Fruit fly (Drosophila melanogaster) whole organism, adult: ENCODE measurements around the gene CG34161.

Source experiments
- CG11617 ChIP-seq: fragments of 200-800 bp; sonication (Bioruptor generic); optimal IDR thresholded peaks from 2 replicates; lab custom pipeline; 2017; ENCODE audit warnings: mild to moderate bottlenecking, missing biosample characterization, missing genetic modification reagents, missing genetic modification characterization
- CG12768 ChIP-seq: fragments of 200-800 bp; sonication (Bioruptor generic); optimal IDR thresholded peaks from 2 replicates; lab custom pipeline; 2017; ENCODE audit warnings: missing biosample characterization, missing genetic modification characterization, mild to moderate bottlenecking, moderate library complexity, missing genetic modification reagents
- CG14711 ChIP-seq: fragments of 200-800 bp; sonication (Bioruptor generic); optimal IDR thresholded peaks from 2 replicates; lab custom pipeline; 2018; ENCODE audit warnings: missing biosample characterization, mild to moderate bottlenecking, missing genetic modification characterization, moderate library complexity
- CG1620 ChIP-seq: fragments of 200-800 bp; sonication (Bioruptor generic); optimal IDR thresholded peaks from 2 replicates; lab custom pipeline; 2016; ENCODE audit warnings: missing biosample characterization, missing genetic modification characterization
- CG33017 ChIP-seq: fragments of 200-800 bp; sonication (Bioruptor generic); optimal IDR thresholded peaks from 2 replicates; lab custom pipeline; 2018; ENCODE audit warnings: missing biosample characterization, mild to moderate bottlenecking, missing genetic modification characterization, moderate library complexity
- CG5204 ChIP-seq: fragments of 200-800 bp; sonication (Bioruptor generic); optimal IDR thresholded peaks from 2 replicates; lab custom pipeline; 2016; ENCODE audit warnings: missing biosample characterization, missing genetic modification characterization
- CG7045 ChIP-seq: fragments of 200-800 bp; sonication (Bioruptor generic); optimal IDR thresholded peaks from 2 replicates; lab custom pipeline; 2017; ENCODE audit warnings: missing biosample characterization, mild to moderate bottlenecking, missing genetic modification characterization
- CG7101 ChIP-seq: fragments of 200-800 bp; sonication (Bioruptor generic); optimal IDR thresholded peaks from 2 replicates; lab custom pipeline; 2018; ENCODE audit warnings: missing biosample characterization, mild to moderate bottlenecking, missing genetic modification characterization, moderate library complexity
- Clk ChIP-seq: fragments of 200-800 bp; sonication (Bioruptor generic); optimal IDR thresholded peaks from 2 replicates; lab custom pipeline; 2017; ENCODE audit warnings: missing biosample characterization, missing genetic modification characterization
- Crg-1 ChIP-seq: fragments of 200-800 bp; sonication (Bioruptor generic); optimal IDR thresholded peaks from 2 replicates; lab custom pipeline; 2016; ENCODE audit warnings: missing biosample characterization, missing genetic modification characterization
- Hr96 ChIP-seq: fragments of 200-800 bp; sonication (Bioruptor generic); optimal IDR thresholded peaks from 2 replicates; lab custom pipeline; 2016; ENCODE audit warnings: missing biosample characterization, missing genetic modification characterization
- Mnt ChIP-seq: fragments of 200-800 bp; sonication (Bioruptor generic); optimal IDR thresholded peaks from 2 replicates; lab custom pipeline; 2016; ENCODE audit warnings: missing biosample characterization, mild to moderate bottlenecking, missing genetic modification characterization
- ovo ChIP-seq: fragments of 200-800 bp; sonication (Bioruptor generic); optimal IDR thresholded peaks from 2 replicates; lab custom pipeline; 2016; ENCODE audit warnings: missing biosample characterization, missing genetic modification characterization
- pad ChIP-seq: fragments of 200-800 bp; sonication (Bioruptor generic); optimal IDR thresholded peaks from 3 replicates; lab custom pipeline; 2017; ENCODE audit warnings: missing biosample characterization, missing genetic modification characterization, mild to moderate bottlenecking, moderate library complexity, missing genetic modification reagents
- tj ChIP-seq: fragments of 200-800 bp; sonication (Bioruptor generic); optimal IDR thresholded peaks from 3 replicates; lab custom pipeline; 2017; ENCODE audit warnings: missing biosample characterization, mild to moderate bottlenecking, missing genetic modification characterization, moderate library complexity

Gene CG34161

DNA sequence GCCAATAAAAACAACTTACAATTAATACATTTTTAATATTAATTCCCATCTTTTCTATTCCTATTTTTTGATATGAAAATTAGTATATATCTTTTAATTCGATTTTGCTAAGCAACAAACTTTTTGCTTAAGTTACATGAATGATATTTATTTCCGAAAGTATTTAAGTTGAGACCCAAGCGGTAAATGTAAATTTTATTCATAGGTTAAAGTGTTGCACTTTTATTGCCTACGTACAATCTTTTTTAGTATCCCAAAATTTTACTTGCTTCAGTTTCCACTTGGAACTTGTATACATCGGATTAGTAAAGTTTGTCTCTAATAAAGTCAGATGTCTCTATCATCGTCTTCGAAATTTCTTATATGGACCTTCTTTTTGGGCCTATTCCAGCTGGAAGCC lies 50.0 kb downstream of the CG34161 start, which contains the start of gene CG18301:
Gene CG18301, plus strand, starts transcription at position 301 of the 400 bp plus-strand sequence.
- TF ChIP-seq CG7101 (tag; lab: Kevin White, UChicago) = no peak
- no peak for TF ChIP-seq CG5204
- TF ChIP-seq Hr96 (GFP tag; lab: Kevin White, UChicago) = no peak
- no peak for TF ChIP-seq CG11617 (GFP tag; lab: Kevin White, UChicago)
- no peak for TF ChIP-seq CG1620 (GFP tag; lab: Kevin White, UChicago)
- no peak for TF ChIP-seq CG12768
- no peak for TF ChIP-seq Crg-1 (GFP tag; lab: Kevin White, UChicago)
- TF ChIP-seq CG33017 (tag; lab: Kevin White, UChicago) = no peak
- TF ChIP-seq pad (GFP tag; lab: Kevin White, UChicago) = no peak
- TF ChIP-seq CG14711 (tag; lab: Kevin White, UChicago) = no peak
- no peak for TF ChIP-seq tj (GFP tag; lab: Kevin White, UChicago)
- no peak for TF ChIP-seq ovo (GFP tag; lab: Kevin White, UChicago)
- no peak for TF ChIP-seq Clk (GFP tag; lab: Kevin White, UChicago)
- TF ChIP-seq CG7045 (GFP tag; lab: Kevin White, UChicago) = no peak
- TF ChIP-seq Mnt (GFP tag; lab: Kevin White, UChicago) = no peak
